Fruit fly (Drosophila melanogaster): ENCODE measurements around the gene Srg3.

- no peak for TF ChIP-seq pdm3 (GFP tag; optimal IDR thresholded peaks at IDR 0.05)
- TF ChIP-seq Gug (GFP tag; IDR thresholded peaks at IDR 0.05), result no peak
- TF ChIP-seq ss (GFP tag; optimal IDR thresholded peaks at IDR 0.05), result no peak
- no peak for TF ChIP-seq dac (GFP tag; optimal IDR thresholded peaks at IDR 0.05)
- no peak for TF ChIP-seq CG8319 (GFP tag; optimal IDR thresholded peaks at IDR 0.05)
- no peak for TF ChIP-seq Ets96B (tag; optimal IDR thresholded peaks at IDR 0.05)
- TF ChIP-seq Eip78C (GFP tag), result peak; percentile 30
- peak; percentile 31 for TF ChIP-seq achi (GFP tag; optimal IDR thresholded peaks at IDR 0.05)
- TF ChIP-seq CG6792 (GFP tag; optimal IDR thresholded peaks at IDR 0.05), result peak; percentile 12
- no peak for TF ChIP-seq Sox102F (GFP tag; optimal IDR thresholded peaks at IDR 0.05)
- TF ChIP-seq dsx (GFP tag; optimal IDR thresholded peaks at IDR 0.05; ENCODE audit: poor library complexity, severe bottlenecking), result no peak
These were observed 1.0 kb upstream of the Srg3 start, which contains the start of the genes Bet3 and Nf-YA for dm6 chr3L:9441907-9442479.

Measured in whole organism, prepupa.